Worm (Caenorhabditis elegans) whole organism, L1 larva: ENCODE results near the gene F10E7.11.
A peak's percentile ranks its signal among the peaks of the same experiment; 100 is the strongest.

Experiments
- C16A3.4 ChIP-seq: fragments of 150-350 bp; optimal IDR thresholded peaks from 2 replicates; lab custom pipeline; 2014; ENCODE audit warnings: missing biosample characterization, missing genetic modification characterization
- Y116A8C.19 ChIP-seq: sonication (generic microtip); optimal IDR thresholded peaks from 2 replicates; lab custom pipeline; 2016; ENCODE audit warnings: missing compliant biosample characterization, missing genetic modification characterization, borderline replicate concordance
- aha-1 ChIP-seq: fragments of 150-350 bp; optimal IDR thresholded peaks from 2 replicates; lab custom pipeline; 2014; ENCODE audit warnings: missing biosample characterization, missing genetic modification characterization
- alr-1 ChIP-seq: fragments of 200-800 bp; sonication (Bioruptor generic); optimal IDR thresholded peaks from 2 replicates; lab custom pipeline; 2018; ENCODE audit warnings: borderline replicate concordance, mild to moderate bottlenecking, missing genetic modification characterization, missing compliant biosample characterization
- blmp-1 ChIP-seq: fragments of 150-350 bp; optimal IDR thresholded peaks from 2 replicates; lab custom pipeline; 2014; ENCODE audit warnings: missing biosample characterization, missing genetic modification characterization
- ceh-88 ChIP-seq: fragments of 200-800 bp; sonication (Bioruptor generic); IDR thresholded peaks from 2 replicates; pipeline ENCODE4 v1.3.6; 2022; ENCODE audit warnings: missing genetic modification characterization, missing compliant biosample characterization
- ces-1 ChIP-seq: fragments of 150-350 bp; optimal IDR thresholded peaks from 2 replicates; lab custom pipeline; 2014; ENCODE audit warnings: missing biosample characterization, missing genetic modification reagents, missing genetic modification characterization
- dpl-1 ChIP-seq, 3 experiments: fragments of 150-350 bp in 2 of 3; sonication (generic microtip) in 1 of 3; optimal IDR thresholded peaks; 2 replicates each; lab custom pipeline; 2014 to 2017; ENCODE audit warnings: missing biosample characterization in 3 of 3, missing genetic modification characterization in 3 of 3, missing genetic modification reagents in 3 of 3
- dsc-1 ChIP-seq: sonication (generic microtip); optimal IDR thresholded peaks from 2 replicates; lab custom pipeline; 2016; ENCODE audit warnings: mild to moderate bottlenecking, missing genetic modification characterization, missing compliant biosample characterization
- efl-1 ChIP-seq, 4 experiments: fragments of 150-350 bp; optimal IDR thresholded peaks in 3 of 4; peaks in 1 of 4; 1 replicate in 1 of 4; 2 replicates in 3 of 4; lab custom pipeline; 2014; ENCODE audit warnings: missing biosample characterization in 2 of 4, missing genetic modification characterization in 2 of 4, missing genetic modification reagents in 2 of 4
- elt-3 ChIP-seq, 6 experiments: fragments of 150-350 bp in 1 of 6; sonication (generic microtip); optimal IDR thresholded peaks; 2 replicates each; lab custom pipeline; 2017 to 2018; ENCODE audit warnings: missing biosample characterization in 6 of 6, missing genetic modification characterization in 6 of 6, inconsistent platforms in 1 of 6
- ets-5 ChIP-seq: fragments of 200-800 bp; sonication (Bioruptor generic); IDR thresholded peaks from 2 replicates; pipeline ENCODE4 v1.3.6; 2022; ENCODE audit warnings: missing genetic modification characterization, missing compliant biosample characterization
- grh-1 ChIP-seq: fragments of 200-800 bp; sonication (Bioruptor generic); IDR thresholded peaks from 2 replicates; pipeline ENCODE4 v1.3.6; 2022; ENCODE audit warnings: missing genetic modification reagents, missing genetic modification characterization, missing compliant biosample characterization
- irx-1 ChIP-seq: sonication (generic microtip); optimal IDR thresholded peaks from 2 replicates; lab custom pipeline; 2016; ENCODE audit warnings: missing genetic modification characterization, missing compliant biosample characterization
- isw-1 ChIP-seq: fragments of 200-800 bp; sonication (Bioruptor generic); IDR thresholded peaks from 2 replicates; pipeline ENCODE4 v1.3.6; 2022; ENCODE audit warnings: missing genetic modification characterization, missing compliant biosample characterization
- jun-1 ChIP-seq: fragments of 150-350 bp; optimal IDR thresholded peaks from 2 replicates; lab custom pipeline; 2014; ENCODE audit warnings: missing biosample characterization, missing genetic modification reagents, missing genetic modification characterization
- lin-14 ChIP-seq: fragments of 200-800 bp; sonication (Bioruptor generic); optimal IDR thresholded peaks from 2 replicates; lab custom pipeline; 2018; ENCODE audit warnings: mild to moderate bottlenecking, missing genetic modification characterization, moderate library complexity, missing compliant biosample characterization
- lin-35 ChIP-seq, 2 experiments: fragments of 150-350 bp; optimal IDR thresholded peaks; 2 replicates each; lab custom pipeline; 2014; ENCODE audit warnings: missing biosample characterization in 2 of 2, missing genetic modification characterization in 2 of 2, missing genetic modification reagents in 2 of 2
- lir-3 ChIP-seq: sonication (generic microtip); optimal IDR thresholded peaks from 2 replicates; lab custom pipeline; 2016; ENCODE audit warnings: mild to moderate bottlenecking, missing genetic modification characterization, moderate library complexity, missing compliant biosample characterization; ENCODE audit not compliant: poor library complexity
- lsy-2 ChIP-seq, 2 experiments: fragments of 150-350 bp; optimal IDR thresholded peaks; 2 replicates each; lab custom pipeline; 2014; ENCODE audit warnings: missing biosample characterization in 2 of 2, missing genetic modification characterization in 2 of 2
- mab-9 ChIP-seq: fragments of 200-800 bp; sonication (Bioruptor generic); IDR thresholded peaks from 2 replicates; pipeline ENCODE4 v1.3.6; 2022; ENCODE audit warnings: missing genetic modification reagents, missing genetic modification characterization, missing compliant biosample characterization
- mdl-1 ChIP-seq, 2 experiments: fragments of 150-350 bp; optimal IDR thresholded peaks; 2 replicates each; lab custom pipeline; 2014 to 2017; ENCODE audit warnings: missing biosample characterization in 2 of 2, missing genetic modification characterization in 2 of 2, inconsistent platforms in 1 of 2
- mep-1 ChIP-seq: fragments of 150-350 bp; optimal IDR thresholded peaks from 2 replicates; lab custom pipeline; 2014; ENCODE audit warnings: missing biosample characterization, missing genetic modification characterization
- nhr-12 ChIP-seq: sonication (generic microtip); optimal IDR thresholded peaks from 2 replicates; lab custom pipeline; 2017; ENCODE audit warnings: missing biosample characterization, missing genetic modification characterization
- nhr-19 ChIP-seq: fragments of 200-800 bp; sonication (Bioruptor generic); conservative IDR thresholded peaks from 2 replicates; pipeline ENCODE4 v1.3.6; 2022; ENCODE audit warnings: missing genetic modification characterization, missing compliant biosample characterization
- nhr-20 ChIP-seq: sonication (generic microtip); optimal IDR thresholded peaks from 2 replicates; lab custom pipeline; 2016; ENCODE audit warnings: mild to moderate bottlenecking, missing genetic modification characterization, missing compliant biosample characterization
- nhr-47 ChIP-seq: sonication (generic microtip); optimal IDR thresholded peaks from 2 replicates; lab custom pipeline; 2016; ENCODE audit warnings: mild to moderate bottlenecking, missing genetic modification characterization, moderate library complexity, missing compliant biosample characterization
- nhr-71 ChIP-seq: sonication (generic microtip); optimal IDR thresholded peaks from 2 replicates; lab custom pipeline; 2016; ENCODE audit warnings: mild to moderate bottlenecking, missing genetic modification characterization, moderate library complexity, missing compliant biosample characterization
- nhr-77 ChIP-seq: fragments of 150-350 bp; optimal IDR thresholded peaks from 2 replicates; lab custom pipeline; 2014; ENCODE audit warnings: missing biosample characterization, missing genetic modification characterization
- nhr-85 ChIP-seq: sonication (generic microtip); peaks from one replicate; lab custom pipeline; 2016; ENCODE audit warnings: missing genetic modification characterization, inconsistent platforms, missing compliant biosample characterization
- nhr-90 ChIP-seq: sonication (generic microtip); optimal IDR thresholded peaks from 2 replicates; lab custom pipeline; 2016; ENCODE audit warnings: mild to moderate bottlenecking, missing genetic modification characterization, missing compliant biosample characterization; ENCODE audit not compliant: poor library complexity
- pax-3 ChIP-seq: fragments of 200-800 bp; sonication (Bioruptor generic); optimal IDR thresholded peaks from 2 replicates; lab custom pipeline; 2018; ENCODE audit warnings: mild to moderate bottlenecking, missing genetic modification characterization, moderate library complexity, missing compliant biosample characterization
- rnt-1 ChIP-seq: sonication (generic microtip); optimal IDR thresholded peaks from 2 replicates; lab custom pipeline; 2016; ENCODE audit warnings: mild to moderate bottlenecking, missing genetic modification characterization, moderate library complexity, missing compliant biosample characterization
- snu-23 ChIP-seq: sonication (generic microtip); optimal IDR thresholded peaks from 2 replicates; lab custom pipeline; 2016; ENCODE audit warnings: missing genetic modification characterization, missing compliant biosample characterization
- sox-4 ChIP-seq: sonication (generic microtip); optimal IDR thresholded peaks from 2 replicates; lab custom pipeline; 2016; ENCODE audit warnings: missing genetic modification characterization, missing compliant biosample characterization
- sup-37 ChIP-seq: fragments of 200-800 bp; sonication (Bioruptor generic); optimal IDR thresholded peaks from 2 replicates; lab custom pipeline; 2018; ENCODE audit warnings: mild to moderate bottlenecking, missing genetic modification characterization, missing compliant biosample characterization
- swsn-7 ChIP-seq: sonication (generic microtip); optimal IDR thresholded peaks from 2 replicates; lab custom pipeline; 2016; ENCODE audit warnings: missing genetic modification characterization, missing compliant biosample characterization
- vab-15 ChIP-seq: sonication (generic microtip); optimal IDR thresholded peaks from 2 replicates; lab custom pipeline; 2017; ENCODE audit warnings: missing genotype, mild to moderate bottlenecking, missing genetic modification characterization, missing compliant biosample characterization
- xbp-1 ChIP-seq: sonication (generic microtip); optimal IDR thresholded peaks from 2 replicates; lab custom pipeline; 2016; ENCODE audit warnings: missing genetic modification characterization, missing compliant biosample characterization
- zag-1 ChIP-seq: fragments of 150-350 bp; optimal IDR thresholded peaks from 2 replicates; lab custom pipeline; 2014; ENCODE audit warnings: missing biosample characterization, missing genetic modification characterization

The F10E7.11 gene

ce11 chrII:7095970-7096369, 26.7 kb downstream of the F10E7.11 start:
- no peak for TF ChIP-seq efl-1 (optimal IDR thresholded peaks at IDR 0.05; lab: Kevin White, UChicago)
- peak in 1 of 2 experiments; percentile 67 for TF ChIP-seq efl-1 (GFP tag; optimal IDR thresholded peaks at IDR 0.05 in 1 of 2; lab: Kevin White, UChicago)
- TF ChIP-seq elt-3 (tag; optimal IDR thresholded peaks at IDR 0.05; lab: Kevin White, UChicago): no peak

ce11 chrII:7093339-7093821, 29.3 kb downstream of the F10E7.11 start, which contains the start of gene T02G5.3:
TSS of gene T02G5.3 (plus strand) at chrII:7093389.
- TF ChIP-seq sox-4 (no peak), nhr-85 (tag; lab: Kevin White, UChicago) (peak; percentile 60), grh-1 (no peak)

- TF ChIP-seq sox-4 (no peak), nhr-19 (GFP tag; lab: Robert Waterston, UW) (no peak), efl-1 (optimal IDR thresholded peaks at IDR 0.05; lab: Kevin White, UChicago) (no peak), efl-1 (GFP tag; optimal IDR thresholded peaks at IDR 0.05 in 1 of 2; lab: Kevin White, UChicago) (peak in 1 of 2 experiments; percentile 2), irx-1 (tag; lab: Kevin White, UChicago) (no peak)
Measured at ce11 chrII:7090852-7091251, 31.8 kb downstream of the F10E7.11 start.

ce11 chrII:7090085-7090484, 32.6 kb downstream of the F10E7.11 start:
- peak; percentile 55 for TF ChIP-seq nhr-19 (GFP tag; lab: Robert Waterston, UW)
- TF ChIP-seq snu-23 (GFP tag; lab: Kevin White, UChicago): peak; percentile 73
- TF ChIP-seq nhr-77: no peak
- TF ChIP-seq zag-1: no peak
- no peak for TF ChIP-seq sup-37 (GFP tag; lab: Kevin White, UChicago)
- peak; percentile 12 for TF ChIP-seq blmp-1 (tag; lab: Kevin White, UChicago)
- TF ChIP-seq lin-35 (GFP tag; optimal IDR thresholded peaks at IDR 0.05; lab: Kevin White, UChicago): peak in 1 of 2 experiments; percentile 51
- TF ChIP-seq alr-1 (tag; lab: Kevin White, UChicago): no peak
- TF ChIP-seq jun-1 (tag; lab: Kevin White, UChicago): no peak
- peak; percentile 39 for TF ChIP-seq nhr-47 (tag; lab: Kevin White, UChicago)
- peak; percentile 83 for TF ChIP-seq nhr-20 (tag; lab: Kevin White, UChicago)
- peak; percentile 58 for TF ChIP-seq xbp-1 (tag; lab: Kevin White, UChicago)
- peak; percentile 12; the same call in 1 of the 2 replicates for TF ChIP-seq isw-1 (GFP tag; lab: Robert Waterston, UW)
- TF ChIP-seq nhr-85 (tag; lab: Kevin White, UChicago): peak; percentile 98
- TF ChIP-seq ces-1 (GFP tag; lab: Kevin White, UChicago): no peak
- TF ChIP-seq mep-1 (tag; lab: Kevin White, UChicago): peak; percentile 42
- no peak for TF ChIP-seq nhr-12 (tag; lab: Kevin White, UChicago)
- peak in 1 of 3 experiments; percentile 13 for TF ChIP-seq dpl-1 (GFP tag; optimal IDR thresholded peaks at IDR 0.05; lab: Kevin White, UChicago)
- TF ChIP-seq vab-15: peak; percentile 69
- TF ChIP-seq lir-3 (tag; lab: Kevin White, UChicago): peak; percentile 41
- peak; percentile 47 for TF ChIP-seq swsn-7 (tag; lab: Kevin White, UChicago)
- no peak for TF ChIP-seq Y116A8C.19 (tag; lab: Kevin White, UChicago)
- peak in 1 of 6 experiments; percentile 44 for TF ChIP-seq elt-3 (tag; optimal IDR thresholded peaks at IDR 0.05; lab: Kevin White, UChicago)
- TF ChIP-seq ets-5 (GFP tag; lab: Robert Waterston, UW): no peak
- TF ChIP-seq aha-1 (tag; lab: Kevin White, UChicago): no peak
- peak; percentile 25; the same call in 1 of the 2 replicates for TF ChIP-seq ceh-88 (GFP tag; lab: Robert Waterston, UW)
- TF ChIP-seq grh-1: peak; percentile 96
- TF ChIP-seq lsy-2 (tag; optimal IDR thresholded peaks at IDR 0.05; lab: Kevin White, UChicago): peak; percentile 26 to 54
- peak; percentile 24 for TF ChIP-seq pax-3 (tag; lab: Kevin White, UChicago)
- peak; percentile 44 for TF ChIP-seq efl-1 (optimal IDR thresholded peaks at IDR 0.05; lab: Kevin White, UChicago)
- no peak for TF ChIP-seq efl-1 (GFP tag; optimal IDR thresholded peaks at IDR 0.05 in 1 of 2; lab: Kevin White, UChicago)
- peak in 1 of 2 experiments; percentile 38 for TF ChIP-seq mdl-1 (tag; optimal IDR thresholded peaks at IDR 0.05; lab: Kevin White, UChicago)
- peak; percentile 6 for TF ChIP-seq dsc-1 (tag; lab: Kevin White, UChicago)
- peak; percentile 0 for TF ChIP-seq irx-1 (tag; lab: Kevin White, UChicago)
- TF ChIP-seq rnt-1 (tag; lab: Kevin White, UChicago): peak; percentile 12
- TF ChIP-seq lin-14 (GFP tag; lab: Kevin White, UChicago): peak; percentile 89
- peak; percentile 59 for TF ChIP-seq nhr-90 (tag; lab: Kevin White, UChicago)
- TF ChIP-seq C16A3.4 (tag; lab: Kevin White, UChicago): no peak
- peak; percentile 39; the same call in 1 of the 2 replicates for TF ChIP-seq mab-9 (GFP tag; lab: Robert Waterston, UW)
- peak; percentile 82 for TF ChIP-seq nhr-71
